Worm (Caenorhabditis elegans): ENCODE results near the gene adt-1.

- TF ChIP-seq unc-62 (GFP tag; optimal IDR thresholded peaks at IDR 0.05), result no peak
- no peak for TF ChIP-seq nhr-237 (tag; optimal IDR thresholded peaks at IDR 0.05)
- no peak for TF ChIP-seq ztf-11 (tag; optimal IDR thresholded peaks at IDR 0.05)
These were observed 42.4 kb upstream of the adt-1 start for ce11 chrX:12636242-12636641.
